Worm (Caenorhabditis elegans) whole organism, L1 larva: ENCODE measurements around the gene unc-130.

ENCODE experiments used
- aha-1 ChIP-seq: fragments of 150-350 bp; optimal IDR thresholded peaks from 2 replicates; lab custom pipeline; 2014; ENCODE audit warnings: missing biosample characterization, missing genetic modification characterization
- ama-1 ChIP-seq: fragments of 150-350 bp; optimal IDR thresholded peaks from 2 replicates; lab custom pipeline; 2014
- egl-27 ChIP-seq, 2 experiments: fragments of 150-350 bp in 1 of 2; sonication (generic microtip); optimal IDR thresholded peaks; 3 replicates each; lab custom pipeline; 2017 to 2018; ENCODE audit warnings: missing biosample characterization in 2 of 2, missing genetic modification characterization in 2 of 2, missing genetic modification reagents in 2 of 2
- fkh-8 ChIP-seq: sonication (generic microtip); optimal IDR thresholded peaks from 2 replicates; lab custom pipeline; 2016; ENCODE audit warnings: mild to moderate bottlenecking, missing genetic modification characterization, missing compliant biosample characterization
- sox-4 ChIP-seq: sonication (generic microtip); optimal IDR thresholded peaks from 2 replicates; lab custom pipeline; 2016; ENCODE audit warnings: missing genetic modification characterization, missing compliant biosample characterization
- ztf-11 ChIP-seq, 2 experiments: sonication (generic microtip); optimal IDR thresholded peaks; 2 replicates each; lab custom pipeline; 2016 to 2017; ENCODE audit warnings: missing genetic modification characterization in 2 of 2, missing biosample characterization in 1 of 2, missing compliant biosample characterization in 1 of 2

DNA sequence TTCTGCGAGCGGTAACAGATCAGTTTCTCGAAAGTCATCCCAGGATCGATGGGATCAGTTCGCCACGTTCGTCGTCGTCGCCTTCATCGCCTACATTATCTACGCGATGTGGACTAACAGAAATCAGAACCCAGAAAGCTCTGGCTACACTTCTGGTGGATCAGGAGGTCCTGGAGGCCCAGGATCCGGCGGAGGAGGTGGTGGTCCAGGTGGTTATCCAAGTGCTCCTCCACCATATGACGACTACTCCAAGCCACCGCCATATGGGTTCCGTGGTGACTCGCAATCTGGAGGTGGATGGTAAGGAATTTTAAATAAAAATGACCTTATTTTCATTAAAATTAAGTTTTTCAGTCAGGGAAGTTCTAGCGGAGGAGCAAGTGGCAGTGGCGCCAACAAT is 41.6 kb upstream of the unc-130 start:
- TF ChIP-seq aha-1 (tag; lab: Kevin White, UChicago): no peak
- TF ChIP-seq egl-27 (tag; optimal IDR thresholded peaks at IDR 0.05; lab: Kevin White, UChicago): no peak
- no peak for TF ChIP-seq ztf-11 (tag; optimal IDR thresholded peaks at IDR 0.05; lab: Kevin White, UChicago)
- no peak for TF ChIP-seq ama-1 (lab: Kevin White, UChicago)
- TF ChIP-seq fkh-8 (tag; lab: Kevin White, UChicago): no peak
- TF ChIP-seq sox-4 (tag; lab: Kevin White, UChicago): no peak
